Fruit fly (Drosophila melanogaster): ENCODE data around the gene Uxs.

DNA sequence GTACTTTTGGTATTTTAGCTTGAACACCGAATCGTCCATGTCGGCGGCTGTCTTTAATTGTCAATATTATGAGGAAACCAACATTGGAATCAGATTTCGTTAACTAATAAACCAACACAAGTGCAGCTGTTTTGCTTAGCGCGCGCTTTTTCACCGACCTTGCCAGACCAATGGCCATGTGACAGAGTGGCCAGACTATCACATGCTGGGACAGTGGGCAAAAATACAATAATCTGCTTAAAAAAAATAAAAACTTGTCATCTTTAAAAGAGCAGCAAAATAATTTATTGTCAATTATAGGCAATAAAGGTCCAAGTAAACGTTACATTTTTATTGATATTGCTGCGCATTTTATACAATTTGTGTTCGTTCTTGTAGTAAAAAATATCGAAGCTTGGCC is 4.9 kb upstream of the Uxs start, which contains the start of gene RecQ4:
- TF ChIP-seq CG8478 (optimal IDR thresholded peaks at IDR 0.05) = no peak
- TF ChIP-seq usp (GFP tag; optimal IDR thresholded peaks at IDR 0.05) = no peak
- TF ChIP-seq EcR (GFP tag; optimal IDR thresholded peaks at IDR 0.05) = no peak
